Worm (Caenorhabditis elegans) whole organism, L3 larva: ENCODE results near the gene nhr-202.

Source experiments
- nhr-12 ChIP-seq: fragments of 150-350 bp; optimal IDR thresholded peaks from 2 replicates; lab custom pipeline; 2014; ENCODE audit warnings: missing biosample characterization, missing genetic modification characterization
- skn-1 ChIP-seq: fragments of 150-350 bp; optimal IDR thresholded peaks from 2 replicates; lab custom pipeline; 2014; ENCODE audit warnings: missing biosample characterization, missing genetic modification characterization

- no peak for TF ChIP-seq skn-1 (tag; lab: Kevin White, UChicago)
- TF ChIP-seq nhr-12 (tag; lab: Kevin White, UChicago), result no peak
Measured at ce11 chrV:449685-450084, 12.7 kb upstream of the nhr-202 start, which contains the start of gene M02H5.8.
